Fruit fly (Drosophila melanogaster): ENCODE data around the gene LManI.

The LManI gene

DNA sequence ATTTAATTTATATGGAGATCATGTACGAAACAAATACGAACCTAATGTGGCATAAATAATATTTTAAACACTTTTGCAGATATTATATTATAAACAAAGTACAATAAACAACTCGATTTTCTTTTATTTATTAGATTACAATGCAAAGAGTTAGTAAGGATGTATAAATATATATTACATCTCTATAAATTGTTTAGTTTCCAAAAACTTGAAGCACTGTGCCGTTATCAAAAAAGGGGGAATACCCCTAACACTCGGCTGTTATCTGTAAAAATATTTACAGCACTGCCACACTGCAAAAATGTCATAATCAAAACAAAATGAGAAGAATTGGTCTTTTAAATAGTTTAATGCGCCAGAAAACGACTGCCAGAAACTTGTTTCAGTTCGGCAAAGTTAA, 28.5 kb downstream of the LManI start, which contains the start of gene CG5188 (continued):
- TF ChIP-seq Oli (tag; optimal IDR thresholded peaks at IDR 0.05) (peak; percentile 19), pho (GFP tag; optimal IDR thresholded peaks at IDR 0.05) (no peak), CG13775 (GFP tag; optimal IDR thresholded peaks at IDR 0.05) (peak; percentile 29), dm (GFP tag; optimal IDR thresholded peaks at IDR 0.05) (no peak), Dref (GFP tag; IDR thresholded peaks at IDR 0.05) (no peak), CG10274 (GFP tag; optimal IDR thresholded peaks at IDR 0.05) (no peak), zfh1 (GFP tag; IDR thresholded peaks at IDR 0.05) (peak; percentile 37; the same call in 1 of the 3 replicates), repo (GFP tag; optimal IDR thresholded peaks at IDR 0.05) (no peak), CG11560 (tag; IDR thresholded peaks at IDR 0.05) (no peak), H2.0 (GFP tag; IDR thresholded peaks at IDR 0.05) (peak; percentile 45), slbo (GFP tag; IDR thresholded peaks at IDR 0.05) (peak; percentile 67), Dad (GFP tag; optimal IDR thresholded peaks at IDR 0.05) (no peak), CG6272 (GFP tag; IDR thresholded peaks at IDR 0.05) (no peak), CG11696 (GFP tag; IDR thresholded peaks at IDR 0.05) (peak; percentile 64; the same call in 1 of the 2 replicates), CG2712 (tag; optimal IDR thresholded peaks at IDR 0.05) (peak; percentile 65), CG4707 (GFP tag; optimal IDR thresholded peaks at IDR 0.05) (no peak), sim (GFP tag; IDR thresholded peaks at IDR 0.05) (no peak), CG4328 (GFP tag; optimal IDR thresholded peaks at IDR 0.05) (no peak), CG3281 (GFP tag; optimal IDR thresholded peaks at IDR 0.05) (peak; percentile 40), ci (GFP tag; IDR thresholded peaks at IDR 0.05) (peak; percentile 73; the same call in 2 of the 3 replicates), MESR4 (GFP tag; optimal IDR thresholded peaks at IDR 0.05) (peak; percentile 43), stc (GFP tag; IDR thresholded peaks at IDR 0.05) (peak; percentile 62; the same call in 1 of the 2 replicates), CG5180 (GFP tag; optimal IDR thresholded peaks at IDR 0.05) (no peak), CrebB (tag; optimal IDR thresholded peaks at IDR 0.05) (no peak), dmrt99B (tag; optimal IDR thresholded peaks at IDR 0.05) (no peak), HmgZ (tag; optimal IDR thresholded peaks at IDR 0.05) (peak; percentile 40), HLHmδ (GFP tag; optimal IDR thresholded peaks at IDR 0.05) (no peak), bsh (GFP tag; optimal IDR thresholded peaks at IDR 0.05) (peak in 1 of 2 experiments; percentile 48), CG12155 (GFP tag; optimal IDR thresholded peaks at IDR 0.05) (peak; percentile 37), her (GFP tag; optimal IDR thresholded peaks at IDR 0.05) (no peak), Ada2b (GFP tag; IDR thresholded peaks at IDR 0.05) (peak; percentile 62), knrl (GFP tag; IDR thresholded peaks at IDR 0.05; ENCODE audit: partially characterized antibody) (peak; percentile 20; the same call in 1 of the 3 replicates), Ssrp (tag; optimal IDR thresholded peaks at IDR 0.05) (peak; percentile 26), fd3F (GFP tag; optimal IDR thresholded peaks at IDR 0.05) (no peak), phol (tag; optimal IDR thresholded peaks at IDR 0.05) (peak; percentile 55), CG10654 (GFP tag; optimal IDR thresholded peaks at IDR 0.05) (peak; percentile 26), CG10366 (GFP tag; IDR thresholded peaks at IDR 0.05) (no peak), btn (GFP tag; optimal IDR thresholded peaks at IDR 0.05) (no peak), Fer3 (tag; optimal IDR thresholded peaks at IDR 0.05) (peak; percentile 53), inv (GFP tag; IDR thresholded peaks at IDR 0.05; ENCODE audit: partially characterized antibody) (no peak), CG5953 (GFP tag; IDR thresholded peaks at IDR 0.05) (peak; percentile 54; the same call in 1 of the 2 replicates), peb (GFP tag; IDR thresholded peaks at IDR 0.05) (no peak), YL-1 (GFP tag; optimal IDR thresholded peaks at IDR 0.05) (peak; percentile 82), CoRest (tag; optimal IDR thresholded peaks at IDR 0.05) (peak; percentile 51), oc (tag; optimal IDR thresholded peaks at IDR 0.05) (peak; percentile 14), Scr (GFP tag; IDR thresholded peaks at IDR 0.05; ENCODE audit: partially characterized antibody) (peak; percentile 47; the same call in 1 of the 2 replicates), CG13296 (GFP tag; optimal IDR thresholded peaks at IDR 0.05) (peak; percentile 34), gcm (GFP tag; optimal IDR thresholded peaks at IDR 0.05) (peak; percentile 42), crol (GFP tag; IDR thresholded peaks at IDR 0.05) (no peak), Nf-YC (tag; optimal IDR thresholded peaks at IDR 0.05) (peak; percentile 45), CG7556 (GFP tag; optimal IDR thresholded peaks at IDR 0.05) (peak; percentile 60)

Measured in whole organism, embryonic.